Worm (Caenorhabditis elegans) whole organism, mixed stage, embryonic: ENCODE results near the gene nceh-1.

Experiments
- blmp-1 ChIP-seq: fragments of 150-350 bp; optimal IDR thresholded peaks from 2 replicates; lab custom pipeline; 2014; ENCODE audit warnings: missing biosample characterization, missing genetic modification characterization
- ceh-43 ChIP-seq: fragments of 200-800 bp; sonication (Bioruptor generic); optimal IDR thresholded peaks from 2 replicates; lab custom pipeline; 2018; ENCODE audit warnings: mild to moderate bottlenecking, missing genetic modification characterization, moderate library complexity, missing compliant biosample characterization
- ces-1 ChIP-seq: fragments of 150-350 bp; optimal IDR thresholded peaks from 2 replicates; lab custom pipeline; 2014; ENCODE audit warnings: missing biosample characterization, missing genetic modification reagents, missing genetic modification characterization
- elt-3 ChIP-seq: fragments of 150-350 bp; optimal IDR thresholded peaks from 2 replicates; lab custom pipeline; 2014; ENCODE audit warnings: missing biosample characterization, missing genetic modification characterization
- sptf-1 ChIP-seq: sonication (generic microtip); optimal IDR thresholded peaks from 2 replicates; lab custom pipeline; 2017; ENCODE audit warnings: mild to moderate bottlenecking, missing genetic modification characterization, moderate library complexity, missing compliant biosample characterization

- TF ChIP-seq ces-1 (GFP tag; lab: Kevin White, UChicago) (no peak), ceh-43 (GFP tag; lab: Kevin White, UChicago) (no peak), blmp-1 (no peak), elt-3 (no peak), sptf-1 (tag; lab: Kevin White, UChicago) (no peak)
Observed at ce11 chrV:19377014-19377494, at the start of gene nceh-1.
